Worm (Caenorhabditis elegans) whole organism, early embryonic: ENCODE results near the gene Y49G5B.1.

ENCODE experiments used
- B0310.2 ChIP-seq: sonication (generic microtip); optimal IDR thresholded peaks from 2 replicates; lab custom pipeline; 2016; ENCODE audit warnings: mild to moderate bottlenecking, missing genetic modification characterization, missing compliant biosample characterization
- F13C5.2 ChIP-seq: sonication (generic microtip); optimal IDR thresholded peaks from 2 replicates; lab custom pipeline; 2017; ENCODE audit warnings: mild to moderate bottlenecking, missing genetic modification characterization, inconsistent platforms, missing compliant biosample characterization
- aly-1 ChIP-seq: sonication (generic microtip); optimal IDR thresholded peaks from 2 replicates; lab custom pipeline; 2016; ENCODE audit warnings: missing genetic modification characterization, missing compliant biosample characterization
- ama-1 ChIP-seq: fragments of 150-350 bp; optimal IDR thresholded peaks from 2 replicates; lab custom pipeline; 2014
- ceh-13 ChIP-seq: fragments of 200-800 bp; sonication (Bioruptor generic); optimal IDR thresholded peaks from 2 replicates; lab custom pipeline; 2018; ENCODE audit warnings: mild to moderate bottlenecking, missing genetic modification characterization, missing compliant biosample characterization
- ceh-36 ChIP-seq: sonication (generic microtip); optimal IDR thresholded peaks from 2 replicates; lab custom pipeline; 2016; ENCODE audit warnings: missing genetic modification characterization, inconsistent platforms, missing compliant biosample characterization
- ets-7 ChIP-seq: sonication (generic microtip); optimal IDR thresholded peaks from 2 replicates; lab custom pipeline; 2016; ENCODE audit warnings: missing genotype, missing genetic modification characterization, missing compliant biosample characterization
- flt-1 ChIP-seq: fragments of 200-800 bp; sonication (Bioruptor generic); IDR thresholded peaks from 2 replicates; pipeline ENCODE4 v1.3.6; 2022; ENCODE audit warnings: missing genetic modification characterization, missing compliant biosample characterization
- hmbx-1 ChIP-seq: sonication (generic microtip); optimal IDR thresholded peaks from 2 replicates; lab custom pipeline; 2016; ENCODE audit warnings: mild to moderate bottlenecking, missing genetic modification characterization, missing compliant biosample characterization
- hmg-4 ChIP-seq: fragments of 200-800 bp; sonication (Bioruptor generic); optimal IDR thresholded peaks from 2 replicates; lab custom pipeline; 2018; ENCODE audit warnings: mild to moderate bottlenecking, missing genetic modification characterization, missing compliant biosample characterization
- hnd-1 ChIP-seq: sonication (generic microtip); optimal IDR thresholded peaks from 2 replicates; lab custom pipeline; 2016; ENCODE audit warnings: missing genetic modification characterization, missing compliant biosample characterization
- pes-1 ChIP-seq: fragments of 200-800 bp; sonication (Bioruptor generic); IDR thresholded peaks from 2 replicates; pipeline ENCODE4 v1.3.6; 2022; ENCODE audit warnings: missing genetic modification reagents, missing genetic modification characterization, missing compliant biosample characterization
- scrt-1 ChIP-seq: fragments of 200-800 bp; sonication (Bioruptor generic); IDR thresholded peaks from 2 replicates; pipeline ENCODE4 v1.3.6; 2022; ENCODE audit warnings: missing genetic modification characterization, missing compliant biosample characterization
- sea-1 ChIP-seq: fragments of 200-800 bp; sonication (Bioruptor generic); conservative IDR thresholded peaks from 2 replicates; pipeline ENCODE4 v1.3.6; 2022; ENCODE audit warnings: missing genetic modification characterization, missing compliant biosample characterization
- tbx-11 ChIP-seq: fragments of 200-800 bp; sonication (Bioruptor generic); IDR thresholded peaks from 2 replicates; pipeline ENCODE4 v1.3.6; 2022; ENCODE audit warnings: missing genetic modification characterization, missing compliant biosample characterization
- tbx-37 ChIP-seq: fragments of 200-800 bp; sonication (Bioruptor generic); conservative IDR thresholded peaks from 2 replicates; pipeline ENCODE4 v1.3.6; 2022; ENCODE audit warnings: missing genetic modification reagents, missing genetic modification characterization, missing compliant biosample characterization
- tra-4 ChIP-seq: sonication (generic microtip); optimal IDR thresholded peaks from 2 replicates; lab custom pipeline; 2017; ENCODE audit warnings: missing genetic modification characterization, missing compliant biosample characterization

The Y49G5B.1 gene

ce11 chrV:5237116-5237515, 13.9 kb downstream of the Y49G5B.1 start, which contains the start of gene cest-35.2:
TSS of gene cest-35.2 (minus strand) at chrV:5237216.
- TF ChIP-seq ceh-13 (GFP tag; lab: Kevin White, UChicago) (no peak), hmbx-1 (tag; lab: Kevin White, UChicago) (no peak), hnd-1 (tag; lab: Kevin White, UChicago) (no peak), ceh-36 (no peak), aly-1 (tag; lab: Kevin White, UChicago) (no peak), tra-4 (tag; lab: Kevin White, UChicago) (no peak), pes-1 (no peak), tbx-37 (GFP tag; lab: Robert Waterston, UW) (no peak), F13C5.2 (tag; lab: Kevin White, UChicago) (no peak), tbx-11 (GFP tag; lab: Robert Waterston, UW) (no peak), flt-1 (GFP tag; lab: Robert Waterston, UW) (no peak), scrt-1 (GFP tag; lab: Robert Waterston, UW) (no peak), ama-1 (lab: Kevin White, UChicago) (no peak), ets-7 (tag; lab: Kevin White, UChicago) (no peak)

- no peak for TF ChIP-seq tra-4 (tag; lab: Kevin White, UChicago)
- TF ChIP-seq tbx-37 (GFP tag; lab: Robert Waterston, UW), result no peak
- no peak for TF ChIP-seq scrt-1 (GFP tag; lab: Robert Waterston, UW)
- no peak for TF ChIP-seq B0310.2 (tag; lab: Kevin White, UChicago)
- no peak for TF ChIP-seq ama-1 (lab: Kevin White, UChicago)
- TF ChIP-seq flt-1 (GFP tag; lab: Robert Waterston, UW), result no peak
- no peak for TF ChIP-seq ets-7 (tag; lab: Kevin White, UChicago)
- no peak for TF ChIP-seq ceh-13 (GFP tag; lab: Kevin White, UChicago)
- TF ChIP-seq hnd-1 (tag; lab: Kevin White, UChicago), result no peak
- TF ChIP-seq F13C5.2 (tag; lab: Kevin White, UChicago), result no peak
- no peak for TF ChIP-seq sea-1 (GFP tag; lab: Robert Waterston, UW)
- no peak for TF ChIP-seq aly-1 (tag; lab: Kevin White, UChicago)
- TF ChIP-seq pes-1, result no peak
- no peak for TF ChIP-seq tbx-11 (GFP tag; lab: Robert Waterston, UW)
- no peak for TF ChIP-seq hmbx-1 (tag; lab: Kevin White, UChicago)
Observed at ce11 chrV:5239404-5239803, 16.2 kb downstream of the Y49G5B.1 start, which contains the start of gene C52A10.3. TSS of gene C52A10.3 (minus strand) at chrV:5239504.

- TF ChIP-seq F13C5.2 (tag; lab: Kevin White, UChicago) (no peak), ets-7 (tag; lab: Kevin White, UChicago) (no peak), B0310.2 (tag; lab: Kevin White, UChicago) (no peak), ceh-13 (GFP tag; lab: Kevin White, UChicago) (no peak), pes-1 (no peak), ceh-36 (no peak)
Observed at ce11 chrV:5239903-5240302, 16.7 kb downstream of the Y49G5B.1 start, which contains the start of gene B0238.15. TSS of gene B0238.15 (plus strand) at chrV:5240203.

ce11 chrV:5243036-5243435, 19.9 kb downstream of the Y49G5B.1 start, which contains the start of gene cest-35.1:
TSS of gene cest-35.1 (minus strand) at chrV:5243136.
- no peak for TF ChIP-seq ets-7 (tag; lab: Kevin White, UChicago)

- TF ChIP-seq B0310.2 (tag; lab: Kevin White, UChicago) (no peak), hmg-4 (GFP tag; lab: Kevin White, UChicago) (no peak), tra-4 (tag; lab: Kevin White, UChicago) (no peak), tbx-11 (GFP tag; lab: Robert Waterston, UW) (no peak), ceh-36 (no peak), ceh-13 (GFP tag; lab: Kevin White, UChicago) (no peak), aly-1 (tag; lab: Kevin White, UChicago) (no peak), flt-1 (GFP tag; lab: Robert Waterston, UW) (no peak), ama-1 (lab: Kevin White, UChicago) (no peak), hnd-1 (tag; lab: Kevin White, UChicago) (no peak), hmbx-1 (tag; lab: Kevin White, UChicago) (no peak), ets-7 (tag; lab: Kevin White, UChicago) (no peak)
Observed at ce11 chrV:5252016-5252415, 28.8 kb downstream of the Y49G5B.1 start, which contains the start of gene srt-68. TSS of gene srt-68 (minus strand) at chrV:5252116.

ce11 chrV:5257358-5257757, 34.2 kb downstream of the Y49G5B.1 start, which contains the start of gene srt-67:
TSS of gene srt-67 (minus strand) at chrV:5257458.
- TF ChIP-seq B0310.2 (tag; lab: Kevin White, UChicago) (no peak), F13C5.2 (tag; lab: Kevin White, UChicago) (no peak), pes-1 (no peak), tra-4 (tag; lab: Kevin White, UChicago) (no peak), tbx-37 (GFP tag; lab: Robert Waterston, UW) (no peak), hmg-4 (GFP tag; lab: Kevin White, UChicago) (no peak), hnd-1 (tag; lab: Kevin White, UChicago) (no peak), ceh-36 (no peak), hmbx-1 (tag; lab: Kevin White, UChicago) (no peak), ets-7 (tag; lab: Kevin White, UChicago) (no peak), ceh-13 (GFP tag; lab: Kevin White, UChicago) (no peak), ama-1 (lab: Kevin White, UChicago) (no peak), scrt-1 (GFP tag; lab: Robert Waterston, UW) (no peak), sea-1 (GFP tag; lab: Robert Waterston, UW) (no peak), flt-1 (GFP tag; lab: Robert Waterston, UW) (no peak), aly-1 (tag; lab: Kevin White, UChicago) (no peak), tbx-11 (GFP tag; lab: Robert Waterston, UW) (no peak)

- TF ChIP-seq flt-1 (GFP tag; lab: Robert Waterston, UW), result no peak
- TF ChIP-seq tbx-37 (GFP tag; lab: Robert Waterston, UW), result no peak
- TF ChIP-seq B0310.2 (tag; lab: Kevin White, UChicago), result no peak
- TF ChIP-seq F13C5.2 (tag; lab: Kevin White, UChicago), result no peak
- no peak for TF ChIP-seq tbx-11 (GFP tag; lab: Robert Waterston, UW)
- TF ChIP-seq pes-1, result no peak
- no peak for TF ChIP-seq hmbx-1 (tag; lab: Kevin White, UChicago)
- TF ChIP-seq scrt-1 (GFP tag; lab: Robert Waterston, UW), result no peak
- no peak for TF ChIP-seq hmg-4 (GFP tag; lab: Kevin White, UChicago)
- TF ChIP-seq ets-7 (tag; lab: Kevin White, UChicago), result no peak
- no peak for TF ChIP-seq hnd-1 (tag; lab: Kevin White, UChicago)
- TF ChIP-seq tra-4 (tag; lab: Kevin White, UChicago), result no peak
- TF ChIP-seq aly-1 (tag; lab: Kevin White, UChicago), result no peak
- no peak for TF ChIP-seq ceh-36
- no peak for TF ChIP-seq ceh-13 (GFP tag; lab: Kevin White, UChicago)
- no peak for TF ChIP-seq sea-1 (GFP tag; lab: Robert Waterston, UW)
- no peak for TF ChIP-seq ama-1 (lab: Kevin White, UChicago)
Observed at ce11 chrV:5259448-5259847, 36.3 kb downstream of the Y49G5B.1 start, which contains the start of gene srt-70. TSS of gene srt-70 (minus strand) at chrV:5259548.
